Worm (Caenorhabditis elegans) whole organism, young adult: ENCODE data around the gene lbp-7.

Source experiments
- T07F8.4 ChIP-seq: sonication (generic microtip); optimal IDR thresholded peaks from 2 replicates; lab custom pipeline; 2016; ENCODE audit warnings: mild to moderate bottlenecking, missing genetic modification characterization, moderate library complexity, missing compliant biosample characterization
- aptf-2 ChIP-seq: fragments of 200-800 bp; sonication (Bioruptor generic); conservative IDR thresholded peaks from 2 replicates; pipeline ENCODE4 v1.3.6; 2022; ENCODE audit warnings: missing genetic modification reagents, missing genetic modification characterization, missing compliant biosample characterization
- ccch-3 ChIP-seq: fragments of 200-800 bp; sonication (Bioruptor generic); optimal IDR thresholded peaks from 2 replicates; lab custom pipeline; 2018; ENCODE audit warnings: mild to moderate bottlenecking, missing genetic modification characterization, missing compliant biosample characterization
- ceh-100 ChIP-seq: fragments of 200-800 bp; sonication (Bioruptor generic); IDR thresholded peaks from 2 replicates; pipeline ENCODE4 v1.3.6; 2022; ENCODE audit warnings: missing genetic modification reagents, missing genetic modification characterization, missing compliant biosample characterization
- ceh-27 ChIP-seq: fragments of 200-800 bp; sonication (Bioruptor generic); optimal IDR thresholded peaks from 2 replicates; lab custom pipeline; 2018; ENCODE audit warnings: mild to moderate bottlenecking, missing genetic modification characterization, moderate library complexity, missing compliant biosample characterization
- efl-1 ChIP-seq: fragments of 150-350 bp; optimal IDR thresholded peaks from 2 replicates; lab custom pipeline; 2014; ENCODE audit warnings: missing biosample characterization, missing genetic modification reagents, missing genetic modification characterization
- ets-4 ChIP-seq: fragments of 200-800 bp; sonication (Bioruptor generic); optimal IDR thresholded peaks from 2 replicates; lab custom pipeline; 2018; ENCODE audit warnings: mild to moderate bottlenecking, missing genetic modification characterization, missing compliant biosample characterization
- hlh-12 ChIP-seq: sonication (generic microtip); optimal IDR thresholded peaks from 2 replicates; lab custom pipeline; 2016; ENCODE audit warnings: missing genetic modification characterization, missing compliant biosample characterization
- let-607 ChIP-seq, 2 experiments: fragments of 200-800 bp in 1 of 2; sonication (Bioruptor generic) in 1 of 2; sonication (generic microtip) in 1 of 2; optimal IDR thresholded peaks; 2 replicates each; lab custom pipeline; 2016 to 2018; ENCODE audit warnings: mild to moderate bottlenecking in 2 of 2, missing compliant biosample characterization in 2 of 2, missing genetic modification characterization in 2 of 2, moderate library complexity in 2 of 2, missing genotype in 1 of 2
- madf-3 ChIP-seq: fragments of 200-800 bp; sonication (Bioruptor generic); IDR thresholded peaks from 2 replicates; pipeline ENCODE4 v1.3.6; 2022; ENCODE audit warnings: missing genetic modification reagents, missing genetic modification characterization, missing compliant biosample characterization
- mcd-1 ChIP-seq: fragments of 200-800 bp; sonication (Bioruptor generic); IDR thresholded peaks from 2 replicates; pipeline ENCODE4 v1.3.6; 2022; ENCODE audit warnings: missing genetic modification reagents, missing genetic modification characterization, missing compliant biosample characterization
- mxl-1 ChIP-seq: sonication (generic microtip); optimal IDR thresholded peaks from 2 replicates; lab custom pipeline; 2016; ENCODE audit warnings: missing genetic modification characterization, missing compliant biosample characterization
- rec-8 ChIP-seq, 2 experiments: sonication (generic microtip); optimal IDR thresholded peaks; 2 replicates each; lab custom pipeline; 2016; ENCODE audit warnings: mild to moderate bottlenecking in 2 of 2, missing genetic modification characterization in 2 of 2, missing genetic modification reagents in 2 of 2, missing genotype in 2 of 2, missing biosample characterization in 1 of 2, missing compliant biosample characterization in 1 of 2, moderate library complexity in 1 of 2
- sea-2 ChIP-seq: fragments of 200-800 bp; sonication (Bioruptor generic); IDR thresholded peaks from 2 replicates; pipeline ENCODE4 v1.3.6; 2022; ENCODE audit warnings: missing genetic modification characterization, missing compliant biosample characterization
- ztf-18 ChIP-seq: sonication (generic microtip); optimal IDR thresholded peaks from 2 replicates; lab custom pipeline; 2016; ENCODE audit warnings: missing genotype, mild to moderate bottlenecking, missing genetic modification characterization, missing compliant biosample characterization
- ztf-25 ChIP-seq: fragments of 200-800 bp; sonication (Bioruptor generic); IDR thresholded peaks from 2 replicates; pipeline ENCODE4 v1.3.6; 2022; ENCODE audit warnings: missing genetic modification reagents, missing genetic modification characterization, missing compliant biosample characterization

lbp-7 gene

DNA sequence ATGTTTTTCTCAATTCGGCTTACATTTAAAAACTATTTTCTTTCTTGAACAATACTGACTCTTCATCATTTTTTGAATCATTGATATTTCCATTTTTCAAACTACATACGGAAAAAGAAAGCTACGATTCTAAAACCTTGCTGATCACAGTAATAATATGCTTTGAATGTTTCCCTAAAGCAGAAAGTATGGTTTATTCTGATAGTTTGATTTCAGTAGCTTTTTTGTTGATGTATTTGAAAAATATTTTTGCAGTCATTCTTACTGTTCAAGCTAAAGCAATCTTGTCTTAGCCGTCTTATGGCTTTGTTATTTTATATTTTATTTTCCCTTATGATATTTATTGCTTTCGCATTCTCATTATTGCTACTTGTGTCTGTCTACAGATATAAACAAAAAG, 50.2 kb downstream of the lbp-7 start, which contains the start of gene srxa-13:
Gene srxa-13 (plus strand): TSS at position 301 of the 400 bp plus-strand sequence.
- TF ChIP-seq hlh-12 (tag; lab: Kevin White, UChicago) (no peak), sea-2 (GFP tag; lab: Robert Waterston, UW) (no peak), mxl-1 (tag; lab: Kevin White, UChicago) (no peak), aptf-2 (GFP tag; lab: Robert Waterston, UW) (no peak), ccch-3 (GFP tag; lab: Kevin White, UChicago) (no peak), efl-1 (GFP tag; lab: Kevin White, UChicago) (no peak), mcd-1 (GFP tag; lab: Robert Waterston, UW) (no peak), madf-3 (no peak), ceh-100 (no peak), ztf-25 (GFP tag; lab: Robert Waterston, UW) (no peak), ztf-18 (tag; lab: Kevin White, UChicago) (no peak), ceh-27 (GFP tag; lab: Kevin White, UChicago) (no peak), ets-4 (GFP tag; lab: Kevin White, UChicago) (no peak), rec-8 (tag; optimal IDR thresholded peaks at IDR 0.05; lab: Kevin White, UChicago) (no peak), let-607 (tag; optimal IDR thresholded peaks at IDR 0.05; lab: Kevin White, UChicago) (no peak), T07F8.4 (no peak)
